Worm (Caenorhabditis elegans): Measurements from ENCODE around the gene K11H3.3.

K11H3.3 gene

DNA sequence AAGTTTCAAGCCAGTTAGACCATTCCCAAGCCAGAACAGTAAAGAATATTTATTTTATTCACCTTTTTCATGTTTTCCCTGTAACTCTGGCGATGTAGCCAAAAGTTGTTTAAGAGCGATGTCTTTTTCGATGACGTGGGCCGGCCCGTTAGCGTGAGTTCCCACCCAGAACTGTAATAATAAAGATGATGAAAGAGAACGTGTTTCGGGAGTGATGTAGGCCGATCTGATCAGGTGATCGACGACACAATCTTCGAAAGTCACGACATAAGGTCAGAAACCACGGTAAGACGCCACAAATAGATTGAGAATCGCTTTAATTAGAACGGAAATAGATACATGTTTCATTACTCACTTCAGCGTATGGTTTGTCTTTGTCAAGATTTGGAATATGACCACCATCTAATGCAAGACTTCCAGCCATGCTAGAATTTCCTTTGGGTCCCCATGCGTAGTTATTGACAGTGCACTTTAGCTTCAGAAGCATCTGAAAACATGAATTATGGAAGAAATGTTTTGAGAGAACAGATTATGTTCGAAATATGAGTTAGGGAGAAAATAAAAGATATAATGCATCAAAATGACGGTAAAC lies 44.6 kb upstream of the K11H3.3 start, which contains the start of gene ZK632.4:
TSS of gene ZK632.4 (minus strand) at position 487 of the 592 bp plus-strand sequence.
- peak; percentile 37 for TF ChIP-seq unc-130 (tag; optimal IDR thresholded peaks at IDR 0.05)
- 0 out of 2 replicates have a peak, but pooled peaks have one; percentile 35 for TF ChIP-seq grh-1 (GFP tag; IDR thresholded peaks at IDR 0.05)
- no peak for TF ChIP-seq hpl-2 (GFP tag; optimal IDR thresholded peaks at IDR 0.05)
- peak in 1 of 6 experiments; percentile 26 for TF ChIP-seq elt-3 (tag; optimal IDR thresholded peaks at IDR 0.05)
- TF ChIP-seq nhr-85 (tag): peak; percentile 37

DNA sequence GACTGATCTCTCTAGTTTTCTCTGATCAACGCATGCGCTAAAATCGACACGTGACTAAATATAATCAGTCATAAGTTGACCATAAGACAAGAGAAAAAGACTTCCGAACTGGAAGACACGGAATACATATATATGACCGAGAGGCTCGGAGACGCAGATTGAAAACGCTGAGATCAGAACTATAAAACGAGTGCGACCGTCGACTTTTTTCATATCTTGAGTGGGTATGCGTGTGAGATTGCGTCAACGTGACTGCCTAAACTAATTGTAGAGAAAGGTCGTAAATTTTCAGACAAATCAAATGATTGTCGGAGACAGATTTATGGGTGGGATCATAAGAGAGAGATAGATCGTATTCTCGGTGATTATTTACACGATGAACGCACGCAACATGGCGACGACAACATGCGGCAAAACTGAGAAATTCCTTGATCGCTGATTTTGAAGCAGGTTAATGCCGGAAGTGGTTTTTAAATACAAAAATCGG lies 44.1 kb upstream of the K11H3.3 start:
- TF ChIP-seq snu-23 (GFP tag; optimal IDR thresholded peaks at IDR 0.05) (peak; percentile 58), nhr-71 (tag; optimal IDR thresholded peaks at IDR 0.05) (peak; percentile 71), nhr-85 (tag) (peak; percentile 83), hpl-2 (GFP tag; optimal IDR thresholded peaks at IDR 0.05) (no peak), ama-1 (optimal IDR thresholded peaks at IDR 0.05) (peak; percentile 58), elt-3 (tag; optimal IDR thresholded peaks at IDR 0.05) (peak in 2 of 6 experiments; percentile 36 to 75), lin-35 (GFP tag; optimal IDR thresholded peaks at IDR 0.05) (peak in 1 of 2 experiments; percentile 74), blmp-1 (tag; optimal IDR thresholded peaks at IDR 0.05) (peak; percentile 67), elt-2 (tag; optimal IDR thresholded peaks at IDR 0.05) (peak; percentile 59), ces-1 (GFP tag; optimal IDR thresholded peaks at IDR 0.05) (no peak), jun-1 (tag; optimal IDR thresholded peaks at IDR 0.05) (peak; percentile 4), hlh-4 (tag; optimal IDR thresholded peaks at IDR 0.05) (no peak), mdl-1 (tag; optimal IDR thresholded peaks at IDR 0.05) (peak in 1 of 2 experiments; percentile 66), sox-4 (tag; optimal IDR thresholded peaks at IDR 0.05) (no peak), lin-14 (GFP tag; optimal IDR thresholded peaks at IDR 0.05) (peak; percentile 28), nhr-84 (tag; optimal IDR thresholded peaks at IDR 0.05) (no peak), mep-1 (tag; optimal IDR thresholded peaks at IDR 0.05) (peak; percentile 32), rnt-1 (tag; optimal IDR thresholded peaks at IDR 0.05) (peak; percentile 21), efl-1 (optimal IDR thresholded peaks at IDR 0.05) (no peak), efl-1 (GFP tag; optimal IDR thresholded peaks at IDR 0.05 in 1 of 2) (peak in 1 of 2 experiments; percentile 91), lir-3 (tag; optimal IDR thresholded peaks at IDR 0.05; ENCODE audit: poor library complexity) (peak; percentile 28), skn-1 (tag; optimal IDR thresholded peaks at IDR 0.05) (peak; percentile 26), xbp-1 (tag; optimal IDR thresholded peaks at IDR 0.05) (no peak), nhr-47 (tag; optimal IDR thresholded peaks at IDR 0.05) (peak; percentile 34), unc-86 (tag; optimal IDR thresholded peaks at IDR 0.05) (no peak), lsy-2 (tag; optimal IDR thresholded peaks at IDR 0.05) (peak in 1 of 2 experiments; percentile 39), nhr-19 (GFP tag; conservative IDR thresholded peaks at IDR 0.05) (peak; percentile 42), nhr-90 (tag; optimal IDR thresholded peaks at IDR 0.05; ENCODE audit: poor library complexity) (peak; percentile 43), nhr-12 (tag; optimal IDR thresholded peaks at IDR 0.05) (no peak), vab-15 (tag; optimal IDR thresholded peaks at IDR 0.05) (peak; percentile 58), unc-30 (tag; optimal IDR thresholded peaks at IDR 0.05) (no peak), grh-1 (GFP tag; IDR thresholded peaks at IDR 0.05) (no peak), zip-4 (GFP tag; optimal IDR thresholded peaks at IDR 0.05) (no peak), nhr-20 (tag; optimal IDR thresholded peaks at IDR 0.05) (peak; percentile 65), ceh-63 (GFP tag; optimal IDR thresholded peaks at IDR 0.05) (no peak), ztf-11 (tag; optimal IDR thresholded peaks at IDR 0.05) (no peak), ztf-4 (tag; optimal IDR thresholded peaks at IDR 0.05) (peak; percentile 64)

DNA sequence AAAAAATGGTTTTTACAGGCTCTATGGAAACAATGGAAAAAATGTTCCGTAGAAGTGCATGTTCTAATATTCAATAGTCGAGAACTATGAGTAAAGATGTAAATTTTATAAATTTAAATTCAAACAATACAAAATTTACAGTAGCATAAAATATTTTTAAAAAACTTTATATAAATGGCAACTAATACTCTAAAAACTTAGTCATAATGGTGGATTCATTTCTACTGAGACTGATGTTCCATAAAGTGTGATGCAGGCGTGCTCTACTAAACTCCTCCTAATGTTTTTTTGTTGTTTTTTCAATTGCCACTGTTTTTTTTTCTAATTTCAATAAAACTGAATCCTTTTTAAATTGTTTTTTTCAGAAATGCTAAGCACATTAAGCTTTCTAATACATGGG lies 43.5 kb upstream of the K11H3.3 start, which contains the start of gene gtap-2:
TSS of gene gtap-2 (plus strand) at position 366 of the 400 bp plus-strand sequence.
- TF ChIP-seq dsc-1 (tag; optimal IDR thresholded peaks at IDR 0.05) (peak; percentile 14), xbp-1 (tag; optimal IDR thresholded peaks at IDR 0.05) (no peak), egl-27 (tag; optimal IDR thresholded peaks at IDR 0.05) (no peak), C04F5.9 (tag; optimal IDR thresholded peaks at IDR 0.05) (peak; percentile 14), ceh-63 (GFP tag; optimal IDR thresholded peaks at IDR 0.05) (no peak), egl-13 (tag; optimal IDR thresholded peaks at IDR 0.05) (peak; percentile 32), fkh-4 (tag; optimal IDR thresholded peaks at IDR 0.05; ENCODE audit: borderline replicate concordance) (no peak), nhr-76 (tag; optimal IDR thresholded peaks at IDR 0.05) (no peak), snpc-4 (tag; optimal IDR thresholded peaks at IDR 0.05) (peak; percentile 34), elt-2 (tag; optimal IDR thresholded peaks at IDR 0.05) (no peak), nhr-90 (tag; optimal IDR thresholded peaks at IDR 0.05; ENCODE audit: poor library complexity) (peak; percentile 10), sup-37 (GFP tag; optimal IDR thresholded peaks at IDR 0.05) (no peak), F16B12.6 (tag; optimal IDR thresholded peaks at IDR 0.05) (no peak), tbx-2 (tag; optimal IDR thresholded peaks at IDR 0.05) (no peak), lin-14 (GFP tag; optimal IDR thresholded peaks at IDR 0.05) (peak; percentile 21), tlp-1 (tag; optimal IDR thresholded peaks at IDR 0.05) (no peak), alr-1 (tag; optimal IDR thresholded peaks at IDR 0.05; ENCODE audit: borderline replicate concordance) (no peak)

Data from whole organism, L1 larva.